Worm (Caenorhabditis elegans): ENCODE measurements around the gene idpc-6.
A peak's percentile ranks its signal among the peaks of the same experiment; 100 is the strongest.

idpc-6 gene

DNA sequence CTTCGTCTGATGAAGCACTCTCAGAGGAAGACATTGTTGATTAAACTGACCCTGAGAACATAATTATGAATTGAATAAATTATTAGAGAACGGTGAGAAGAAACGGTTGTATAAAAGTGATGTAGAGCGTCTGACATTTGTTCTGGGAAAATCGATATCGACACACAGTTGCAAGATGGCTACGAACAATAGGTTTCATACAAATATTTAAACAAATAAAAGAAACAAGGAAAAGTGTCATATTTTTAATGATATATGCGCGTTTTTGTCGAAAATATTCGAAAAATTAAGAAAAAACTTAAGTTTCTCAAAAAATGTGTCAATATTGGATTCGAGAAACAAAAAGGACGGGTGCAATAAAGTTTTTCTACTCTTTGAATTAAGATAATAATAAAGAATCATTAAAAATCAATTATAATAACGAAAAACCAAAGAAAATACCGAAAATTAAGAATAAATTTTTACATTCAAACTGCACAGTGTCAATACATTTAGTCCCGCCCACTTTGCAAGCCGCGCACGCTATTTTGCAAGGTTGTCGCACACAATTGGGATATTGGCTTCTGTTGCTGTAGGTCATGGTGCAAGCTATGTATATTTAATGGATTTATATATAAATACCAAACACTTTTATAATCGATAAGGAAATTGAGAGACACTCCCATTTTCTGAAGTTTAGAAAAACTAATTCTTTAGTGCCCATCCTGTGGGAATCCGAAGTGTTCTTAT lies 37.2 kb upstream of the idpc-6 start, which contains the start of gene rtfo-1 (continued):
- peak; percentile 53 for TF ChIP-seq F13H6.1 (tag; optimal IDR thresholded peaks at IDR 0.05)

DNA sequence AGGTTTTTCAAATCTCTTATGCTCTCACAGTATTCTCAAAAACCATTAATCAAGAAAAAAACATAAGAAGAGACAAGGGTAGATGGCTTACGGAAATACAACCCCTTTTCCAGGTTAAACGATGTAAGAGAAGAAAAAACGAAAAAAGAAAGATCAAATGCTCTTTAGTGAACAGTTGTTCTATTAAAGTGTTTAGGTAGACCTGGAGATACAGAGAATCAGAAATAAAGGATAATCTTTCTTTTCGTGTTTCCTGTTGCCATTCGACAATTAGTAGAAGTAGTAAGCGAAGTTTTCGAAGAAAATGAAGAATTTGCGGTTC lies 36.7 kb upstream of the idpc-6 start, which contains the start of gene K09G1.1:
K09G1.1 (plus strand) TSS at position 223 of the 322 bp plus-strand sequence.
- TF ChIP-seq nhr-129 (tag; optimal IDR thresholded peaks at IDR 0.05) (no peak), mbf-1 (tag; optimal IDR thresholded peaks at IDR 0.05) (no peak), ztf-11 (tag; optimal IDR thresholded peaks at IDR 0.05) (no peak), nhr-11 (tag; optimal IDR thresholded peaks at IDR 0.05) (no peak), sma-9 (GFP tag; optimal IDR thresholded peaks at IDR 0.05) (no peak), sma-9 (tag; optimal IDR thresholded peaks at IDR 0.05) (no peak)

DNA sequence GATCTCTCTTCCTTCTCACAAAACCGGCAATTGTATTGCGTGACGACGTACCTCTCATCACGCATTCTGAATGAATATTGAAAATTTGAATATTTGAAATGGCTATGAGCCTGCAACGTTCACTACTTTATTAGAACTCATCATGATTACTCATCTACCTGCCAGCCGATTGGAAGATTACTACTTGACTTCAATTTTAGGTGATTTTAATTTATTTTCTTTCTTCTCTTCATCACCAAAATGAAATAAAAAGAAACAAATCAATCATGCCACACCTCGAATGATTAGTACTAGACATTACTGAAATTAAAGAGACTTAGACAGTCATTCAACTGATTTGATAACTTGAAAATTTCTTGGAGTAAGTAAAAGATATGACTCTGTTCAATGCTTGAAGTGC lies 35.7 kb upstream of the idpc-6 start:
- TF ChIP-seq crh-2 (tag; optimal IDR thresholded peaks at IDR 0.05) (peak; percentile 67), lsy-2 (tag; optimal IDR thresholded peaks at IDR 0.05) (no peak), ztf-4 (tag; optimal IDR thresholded peaks at IDR 0.05) (no peak), nhr-6 (tag; optimal IDR thresholded peaks at IDR 0.05) (no peak), ceh-16 (tag; optimal IDR thresholded peaks at IDR 0.05) (no peak), nhr-25 (tag; optimal IDR thresholded peaks at IDR 0.05) (no peak), nhr-12 (tag; optimal IDR thresholded peaks at IDR 0.05) (no peak), mdl-1 (tag; optimal IDR thresholded peaks at IDR 0.05) (no peak)

DNA sequence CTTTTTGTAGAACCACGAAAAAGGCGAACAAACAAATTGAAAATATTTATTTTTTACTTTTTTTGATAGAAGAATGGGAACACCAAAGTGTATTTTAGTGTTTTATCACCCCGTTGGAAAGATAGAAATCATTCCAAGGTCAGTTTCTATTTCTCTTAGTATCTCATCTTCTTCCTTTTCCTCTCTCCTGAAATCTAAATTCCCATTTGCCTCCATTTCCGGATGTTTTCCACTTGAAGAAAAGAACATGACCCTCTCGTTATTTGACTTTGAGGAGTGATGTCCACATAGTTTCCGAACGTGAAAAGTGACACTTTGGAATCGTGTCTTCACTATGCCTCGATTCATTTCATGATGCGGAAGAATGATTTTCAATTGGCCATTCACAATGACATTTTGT lies 32.3 kb upstream of the idpc-6 start:
- no peak for TF ChIP-seq fos-1 (tag; optimal IDR thresholded peaks at IDR 0.05)
- TF ChIP-seq nhr-25 (tag; optimal IDR thresholded peaks at IDR 0.05): peak; percentile 14
- TF ChIP-seq elt-3 (tag; optimal IDR thresholded peaks at IDR 0.05): no peak
- no peak for TF ChIP-seq crh-2 (tag; optimal IDR thresholded peaks at IDR 0.05)
- no peak for TF ChIP-seq lin-13 (GFP tag; optimal IDR thresholded peaks at IDR 0.05)

DNA sequence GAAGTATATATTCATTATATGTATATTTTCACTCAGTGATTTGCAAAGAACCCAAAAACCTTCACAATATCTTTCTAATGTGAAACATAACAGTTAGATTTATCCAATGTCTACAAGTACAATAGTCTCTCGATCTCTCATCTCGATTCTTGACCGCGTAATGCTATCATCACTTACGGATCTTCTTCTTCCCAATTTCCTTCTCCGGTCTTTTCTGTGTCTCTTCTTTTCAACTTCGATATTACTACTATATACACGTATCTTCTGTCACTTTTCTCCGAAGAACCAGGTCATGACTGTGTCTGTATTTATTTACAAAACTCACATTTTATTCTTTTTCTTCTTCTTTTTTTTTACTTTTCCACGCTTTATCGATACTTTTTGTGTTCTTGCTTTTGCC lies 31.4 kb upstream of the idpc-6 start:
- TF ChIP-seq nhr-77 (tag; optimal IDR thresholded peaks at IDR 0.05): no peak
- peak; percentile 20 for TF ChIP-seq nhr-21 (tag; optimal IDR thresholded peaks at IDR 0.05)
- peak; percentile 49 for TF ChIP-seq sma-9 (GFP tag; optimal IDR thresholded peaks at IDR 0.05)
- no peak for TF ChIP-seq sma-9 (tag; optimal IDR thresholded peaks at IDR 0.05)
- TF ChIP-seq sma-3 (GFP tag; optimal IDR thresholded peaks at IDR 0.05): peak; percentile 24
- peak; percentile 18 for TF ChIP-seq fos-1 (tag; optimal IDR thresholded peaks at IDR 0.05)
- TF ChIP-seq C34F6.9 (tag; optimal IDR thresholded peaks at IDR 0.05): no peak

DNA sequence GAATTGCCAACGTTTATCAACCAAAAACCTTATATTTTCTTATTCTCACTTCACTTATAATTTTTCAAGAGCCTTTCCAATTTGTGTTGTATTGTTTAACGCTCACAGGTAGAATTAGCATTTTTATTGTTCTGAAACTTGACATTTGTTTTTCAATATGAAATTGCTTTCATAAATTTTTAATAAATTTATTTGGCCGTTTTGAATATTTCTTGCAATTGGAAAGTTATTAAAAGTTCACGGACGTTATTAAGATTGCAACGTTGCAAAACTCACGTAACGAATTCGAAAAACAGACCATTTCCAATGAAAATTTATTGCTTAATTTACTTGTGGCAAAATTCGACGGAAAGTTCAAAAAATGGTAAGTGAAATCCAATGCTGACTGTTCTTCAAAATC lies 29.6 kb upstream of the idpc-6 start, which contains the start of gene K09G1.2:
K09G1.2 (plus strand) TSS at position 301 of the 400 bp plus-strand sequence.
- TF ChIP-seq nhr-10 (tag; optimal IDR thresholded peaks at IDR 0.05) (no peak), ztf-1 (GFP tag; conservative IDR thresholded peaks at IDR 0.05) (no peak), fos-1 (tag; optimal IDR thresholded peaks at IDR 0.05) (no peak), nhr-6 (tag; optimal IDR thresholded peaks at IDR 0.05) (no peak), lin-11 (tag; optimal IDR thresholded peaks at IDR 0.05) (no peak), ZK546.5 (tag; optimal IDR thresholded peaks at IDR 0.05) (no peak), nhr-129 (tag; optimal IDR thresholded peaks at IDR 0.05) (no peak), blmp-1 (tag; optimal IDR thresholded peaks at IDR 0.05; ENCODE audit: insufficient read depth) (no peak), nhr-237 (tag; optimal IDR thresholded peaks at IDR 0.05) (no peak), ztf-4 (tag; optimal IDR thresholded peaks at IDR 0.05) (no peak), mab-5 (tag; optimal IDR thresholded peaks at IDR 0.05) (no peak), R02D3.7 (tag; optimal IDR thresholded peaks at IDR 0.05) (no peak), mbf-1 (tag; optimal IDR thresholded peaks at IDR 0.05) (no peak), crh-2 (tag; optimal IDR thresholded peaks at IDR 0.05) (no peak), skn-1 (tag; optimal IDR thresholded peaks at IDR 0.05) (no peak)

DNA sequence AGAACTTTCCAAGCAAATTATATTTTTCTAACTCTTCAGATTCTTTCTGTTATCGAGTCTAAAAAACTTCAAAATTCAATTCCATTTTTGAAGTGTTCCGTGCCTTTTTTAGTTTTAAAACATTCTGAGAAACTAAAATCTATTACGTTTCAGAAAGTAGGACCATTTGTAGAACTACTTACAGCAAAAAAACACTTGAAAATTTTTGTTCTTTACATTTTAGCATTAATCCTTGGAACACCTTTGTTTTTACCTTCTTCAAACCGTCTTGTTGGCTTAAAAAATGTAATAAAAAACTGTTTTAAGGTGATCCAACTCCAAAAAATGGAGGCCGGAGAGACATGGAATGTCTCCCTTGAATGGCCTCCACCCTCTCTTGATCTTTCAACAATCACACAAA lies 11.7 kb upstream of the idpc-6 start, which contains the start of gene dop-2:
dop-2 (plus strand) TSS at position 301 of the 400 bp plus-strand sequence.
- TF ChIP-seq mbf-1 (tag; optimal IDR thresholded peaks at IDR 0.05): no peak
- TF ChIP-seq ztf-11 (tag; optimal IDR thresholded peaks at IDR 0.05): no peak
- no peak for TF ChIP-seq blmp-1 (tag; optimal IDR thresholded peaks at IDR 0.05; ENCODE audit: insufficient read depth)
- TF ChIP-seq R02D3.7 (tag; optimal IDR thresholded peaks at IDR 0.05): no peak
- TF ChIP-seq snpc-4 (tag; optimal IDR thresholded peaks at IDR 0.05): no peak
- TF ChIP-seq nhr-129 (tag; optimal IDR thresholded peaks at IDR 0.05): no peak
- TF ChIP-seq lin-11 (tag; optimal IDR thresholded peaks at IDR 0.05): no peak
- no peak for TF ChIP-seq lsy-2 (tag; optimal IDR thresholded peaks at IDR 0.05)
- TF ChIP-seq fos-1 (tag; optimal IDR thresholded peaks at IDR 0.05): no peak
- no peak for TF ChIP-seq unc-62 (GFP tag; optimal IDR thresholded peaks at IDR 0.05)
- TF ChIP-seq ceh-82 (tag; optimal IDR thresholded peaks at IDR 0.05): no peak
- TF ChIP-seq lin-13 (GFP tag; optimal IDR thresholded peaks at IDR 0.05): no peak
- TF ChIP-seq ztf-1 (GFP tag; conservative IDR thresholded peaks at IDR 0.05): no peak
- no peak for TF ChIP-seq egl-27 (tag; optimal IDR thresholded peaks at IDR 0.05)
- no peak for TF ChIP-seq nhr-77 (tag; optimal IDR thresholded peaks at IDR 0.05)
- no peak for TF ChIP-seq nhr-21 (tag; optimal IDR thresholded peaks at IDR 0.05)

Measured in whole organism, L2 larva.